Worm (Caenorhabditis elegans): ENCODE results near the gene T16G12.9.
A peak's percentile ranks its signal among the peaks of the same experiment; 100 is the strongest.

DNA sequence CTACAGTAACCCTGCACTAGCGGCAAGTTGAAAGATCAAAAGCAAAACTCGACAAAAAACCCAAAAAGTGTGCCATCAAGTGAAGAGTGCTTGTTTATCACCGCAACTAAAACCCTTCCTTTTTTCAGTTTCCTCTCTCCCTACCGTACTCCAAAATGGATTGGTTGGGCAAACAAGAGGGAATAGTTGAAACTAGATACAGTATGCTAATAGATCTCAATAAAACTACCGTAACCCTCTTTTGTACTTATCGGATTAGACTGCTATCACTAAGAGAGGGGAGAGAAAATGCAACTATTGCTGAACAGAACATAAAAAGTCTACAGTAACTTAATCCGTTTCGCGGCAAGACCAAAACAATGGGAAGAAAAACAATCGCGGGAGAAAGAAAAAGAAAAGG is 17.3 kb upstream of the T16G12.9 start:
- TF ChIP-seq egl-13 (tag; optimal IDR thresholded peaks at IDR 0.05) (no peak), aha-1 (tag; optimal IDR thresholded peaks at IDR 0.05) (no peak), snpc-4 (tag; optimal IDR thresholded peaks at IDR 0.05) (no peak), dpl-1 (GFP tag; optimal IDR thresholded peaks at IDR 0.05) (no peak), lsy-2 (tag; optimal IDR thresholded peaks at IDR 0.05) (peak in 1 of 2 experiments; percentile 49), ama-1 (optimal IDR thresholded peaks at IDR 0.05) (no peak), C16A3.4 (tag; optimal IDR thresholded peaks at IDR 0.05) (no peak), egl-27 (tag; optimal IDR thresholded peaks at IDR 0.05) (no peak), sox-4 (tag; optimal IDR thresholded peaks at IDR 0.05) (no peak), unc-62 (GFP tag; optimal IDR thresholded peaks at IDR 0.05) (no peak), alr-1 (tag; optimal IDR thresholded peaks at IDR 0.05; ENCODE audit: borderline replicate concordance) (no peak), nhr-28 (tag; optimal IDR thresholded peaks at IDR 0.05) (no peak)

Measured in whole organism, L1 larva.